Worm (Caenorhabditis elegans) whole organism, L1 larva: ENCODE results near the gene adt-2.

Experiments used
- C16A3.4 ChIP-seq: fragments of 150-350 bp; optimal IDR thresholded peaks from 2 replicates; lab custom pipeline; 2014; ENCODE audit warnings: missing biosample characterization, missing genetic modification characterization
- F16B12.6 ChIP-seq: fragments of 150-350 bp; optimal IDR thresholded peaks from 2 replicates; lab custom pipeline; 2014; ENCODE audit warnings: missing biosample characterization, missing genetic modification characterization
- alr-1 ChIP-seq: fragments of 200-800 bp; sonication (Bioruptor generic); optimal IDR thresholded peaks from 2 replicates; lab custom pipeline; 2018; ENCODE audit warnings: borderline replicate concordance, mild to moderate bottlenecking, missing genetic modification characterization, missing compliant biosample characterization
- blmp-1 ChIP-seq: fragments of 150-350 bp; optimal IDR thresholded peaks from 2 replicates; lab custom pipeline; 2014; ENCODE audit warnings: missing biosample characterization, missing genetic modification characterization
- ceh-82 ChIP-seq, 3 experiments: fragments of 150-350 bp in 1 of 3; sonication (generic microtip) in 2 of 3; optimal IDR thresholded peaks; 2 replicates each; lab custom pipeline; 2014 to 2017; ENCODE audit warnings: missing biosample characterization in 3 of 3, missing genetic modification characterization in 3 of 3
- ceh-88 ChIP-seq: fragments of 200-800 bp; sonication (Bioruptor generic); IDR thresholded peaks from 2 replicates; pipeline ENCODE4 v1.3.6; 2022; ENCODE audit warnings: missing genetic modification characterization, missing compliant biosample characterization
- ceh-90 ChIP-seq: sonication (generic microtip); optimal IDR thresholded peaks from 2 replicates; lab custom pipeline; 2016; ENCODE audit warnings: missing genetic modification characterization, missing compliant biosample characterization
- dpl-1 ChIP-seq, 3 experiments: fragments of 150-350 bp in 2 of 3; sonication (generic microtip) in 1 of 3; optimal IDR thresholded peaks; 2 replicates each; lab custom pipeline; 2014 to 2017; ENCODE audit warnings: missing biosample characterization in 3 of 3, missing genetic modification characterization in 3 of 3, missing genetic modification reagents in 3 of 3
- efl-1 ChIP-seq, 4 experiments: fragments of 150-350 bp; optimal IDR thresholded peaks in 3 of 4; peaks in 1 of 4; 1 replicate in 1 of 4; 2 replicates in 3 of 4; lab custom pipeline; 2014; ENCODE audit warnings: missing biosample characterization in 2 of 4, missing genetic modification characterization in 2 of 4, missing genetic modification reagents in 2 of 4
- efl-3 ChIP-seq: fragments of 200-800 bp; sonication (Bioruptor generic); optimal IDR thresholded peaks from 2 replicates; lab custom pipeline; 2018; ENCODE audit warnings: mild to moderate bottlenecking, missing genetic modification characterization, missing compliant biosample characterization
- egl-13 ChIP-seq: sonication (generic microtip); optimal IDR thresholded peaks from 2 replicates; lab custom pipeline; 2016; ENCODE audit warnings: missing genotype, missing genetic modification reagents, missing genetic modification characterization, missing compliant biosample characterization
- egl-27 ChIP-seq, 2 experiments: fragments of 150-350 bp in 1 of 2; sonication (generic microtip); optimal IDR thresholded peaks; 3 replicates each; lab custom pipeline; 2017 to 2018; ENCODE audit warnings: missing biosample characterization in 2 of 2, missing genetic modification characterization in 2 of 2, missing genetic modification reagents in 2 of 2
- elt-3 ChIP-seq, 6 experiments: fragments of 150-350 bp in 1 of 6; sonication (generic microtip); optimal IDR thresholded peaks; 2 replicates each; lab custom pipeline; 2017 to 2018; ENCODE audit warnings: missing biosample characterization in 6 of 6, missing genetic modification characterization in 6 of 6, inconsistent platforms in 1 of 6
- fkh-4 ChIP-seq: sonication (generic microtip); optimal IDR thresholded peaks from 2 replicates; lab custom pipeline; 2016; ENCODE audit warnings: missing compliant biosample characterization, missing genetic modification characterization, borderline replicate concordance
- fos-1 ChIP-seq: fragments of 150-350 bp; optimal IDR thresholded peaks from 2 replicates; lab custom pipeline; 2014; ENCODE audit warnings: missing biosample characterization, missing genetic modification characterization
- grh-1 ChIP-seq: fragments of 200-800 bp; sonication (Bioruptor generic); IDR thresholded peaks from 2 replicates; pipeline ENCODE4 v1.3.6; 2022; ENCODE audit warnings: missing genetic modification reagents, missing genetic modification characterization, missing compliant biosample characterization
- hlh-17 ChIP-seq: fragments of 200-800 bp; sonication (Bioruptor generic); optimal IDR thresholded peaks from 2 replicates; lab custom pipeline; 2018; ENCODE audit warnings: missing genetic modification characterization, mild to moderate bottlenecking, missing compliant biosample characterization, moderate library complexity, borderline replicate concordance
- hlh-4 ChIP-seq: sonication (generic microtip); optimal IDR thresholded peaks from 2 replicates; lab custom pipeline; 2016; ENCODE audit warnings: mild to moderate bottlenecking, missing genetic modification characterization, missing compliant biosample characterization
- hpl-2 ChIP-seq: fragments of 150-350 bp; optimal IDR thresholded peaks from 2 replicates; lab custom pipeline; 2014; ENCODE audit warnings: missing biosample characterization, missing genetic modification reagents, missing genetic modification characterization
- isw-1 ChIP-seq: fragments of 200-800 bp; sonication (Bioruptor generic); IDR thresholded peaks from 2 replicates; pipeline ENCODE4 v1.3.6; 2022; ENCODE audit warnings: missing genetic modification characterization, missing compliant biosample characterization
- jun-1 ChIP-seq: fragments of 150-350 bp; optimal IDR thresholded peaks from 2 replicates; lab custom pipeline; 2014; ENCODE audit warnings: missing biosample characterization, missing genetic modification reagents, missing genetic modification characterization
- lin-13 ChIP-seq: fragments of 150-350 bp; optimal IDR thresholded peaks from 2 replicates; lab custom pipeline; 2014; ENCODE audit warnings: missing biosample characterization, missing genetic modification reagents, missing genetic modification characterization
- lin-14 ChIP-seq: fragments of 200-800 bp; sonication (Bioruptor generic); optimal IDR thresholded peaks from 2 replicates; lab custom pipeline; 2018; ENCODE audit warnings: mild to moderate bottlenecking, missing genetic modification characterization, moderate library complexity, missing compliant biosample characterization
- lin-15B ChIP-seq: fragments of 150-350 bp; sonication (generic microtip); optimal IDR thresholded peaks from 3 replicates; lab custom pipeline; 2014; ENCODE audit warnings: missing biosample characterization, missing genetic modification characterization
- lin-35 ChIP-seq, 2 experiments: fragments of 150-350 bp; optimal IDR thresholded peaks; 2 replicates each; lab custom pipeline; 2014; ENCODE audit warnings: missing biosample characterization in 2 of 2, missing genetic modification characterization in 2 of 2, missing genetic modification reagents in 2 of 2
- mef-2 ChIP-seq: fragments of 150-350 bp; optimal IDR thresholded peaks from 2 replicates; lab custom pipeline; 2014; ENCODE audit warnings: missing biosample characterization, missing genetic modification characterization
- mep-1 ChIP-seq: fragments of 150-350 bp; optimal IDR thresholded peaks from 2 replicates; lab custom pipeline; 2014; ENCODE audit warnings: missing biosample characterization, missing genetic modification characterization
- nhr-12 ChIP-seq: sonication (generic microtip); optimal IDR thresholded peaks from 2 replicates; lab custom pipeline; 2017; ENCODE audit warnings: missing biosample characterization, missing genetic modification characterization
- nhr-19 ChIP-seq: fragments of 200-800 bp; sonication (Bioruptor generic); conservative IDR thresholded peaks from 2 replicates; pipeline ENCODE4 v1.3.6; 2022; ENCODE audit warnings: missing genetic modification characterization, missing compliant biosample characterization
- nhr-20 ChIP-seq: sonication (generic microtip); optimal IDR thresholded peaks from 2 replicates; lab custom pipeline; 2016; ENCODE audit warnings: mild to moderate bottlenecking, missing genetic modification characterization, missing compliant biosample characterization
- nhr-237 ChIP-seq: fragments of 150-350 bp; optimal IDR thresholded peaks from 2 replicates; lab custom pipeline; 2014; ENCODE audit warnings: missing biosample characterization, missing genetic modification characterization
- nhr-47 ChIP-seq: sonication (generic microtip); optimal IDR thresholded peaks from 2 replicates; lab custom pipeline; 2016; ENCODE audit warnings: mild to moderate bottlenecking, missing genetic modification characterization, moderate library complexity, missing compliant biosample characterization
- nhr-76 ChIP-seq: sonication (generic microtip); optimal IDR thresholded peaks from 2 replicates; lab custom pipeline; 2017; ENCODE audit warnings: missing biosample characterization, missing genetic modification characterization
- nhr-77 ChIP-seq: fragments of 150-350 bp; optimal IDR thresholded peaks from 2 replicates; lab custom pipeline; 2014; ENCODE audit warnings: missing biosample characterization, missing genetic modification characterization
- nhr-85 ChIP-seq: sonication (generic microtip); peaks from one replicate; lab custom pipeline; 2016; ENCODE audit warnings: missing genetic modification characterization, inconsistent platforms, missing compliant biosample characterization
- pqm-1 ChIP-seq: sonication (generic microtip); optimal IDR thresholded peaks from 3 replicates; lab custom pipeline; 2017; ENCODE audit warnings: missing biosample characterization, missing genetic modification characterization
- rnt-1 ChIP-seq: sonication (generic microtip); optimal IDR thresholded peaks from 2 replicates; lab custom pipeline; 2016; ENCODE audit warnings: mild to moderate bottlenecking, missing genetic modification characterization, moderate library complexity, missing compliant biosample characterization
- skn-1 ChIP-seq: fragments of 150-350 bp; optimal IDR thresholded peaks from 2 replicates; lab custom pipeline; 2014; ENCODE audit warnings: missing biosample characterization, missing genetic modification characterization
- snpc-4 ChIP-seq: fragments of 150-350 bp; optimal IDR thresholded peaks from 2 replicates; lab custom pipeline; 2014; ENCODE audit warnings: missing biosample characterization, missing genetic modification characterization
- snu-23 ChIP-seq: sonication (generic microtip); optimal IDR thresholded peaks from 2 replicates; lab custom pipeline; 2016; ENCODE audit warnings: missing genetic modification characterization, missing compliant biosample characterization
- sox-4 ChIP-seq: sonication (generic microtip); optimal IDR thresholded peaks from 2 replicates; lab custom pipeline; 2016; ENCODE audit warnings: missing genetic modification characterization, missing compliant biosample characterization
- sup-37 ChIP-seq: fragments of 200-800 bp; sonication (Bioruptor generic); optimal IDR thresholded peaks from 2 replicates; lab custom pipeline; 2018; ENCODE audit warnings: mild to moderate bottlenecking, missing genetic modification characterization, missing compliant biosample characterization
- swsn-7 ChIP-seq: sonication (generic microtip); optimal IDR thresholded peaks from 2 replicates; lab custom pipeline; 2016; ENCODE audit warnings: missing genetic modification characterization, missing compliant biosample characterization
- tbx-2 ChIP-seq: sonication (generic microtip); optimal IDR thresholded peaks from 2 replicates; lab custom pipeline; 2016; ENCODE audit warnings: missing genetic modification characterization, missing compliant biosample characterization
- unc-130 ChIP-seq: fragments of 150-350 bp; optimal IDR thresholded peaks from 2 replicates; lab custom pipeline; 2017; ENCODE audit warnings: missing biosample characterization, missing genetic modification characterization, inconsistent platforms
- unc-62 ChIP-seq: fragments of 150-350 bp; optimal IDR thresholded peaks from 2 replicates; lab custom pipeline; 2014; ENCODE audit warnings: missing biosample characterization, missing genetic modification reagents, missing genetic modification characterization
- unc-86 ChIP-seq: sonication (generic microtip); optimal IDR thresholded peaks from 2 replicates; lab custom pipeline; 2016; ENCODE audit warnings: missing genetic modification characterization, missing compliant biosample characterization
- unc-98 ChIP-seq: fragments of 200-800 bp; sonication (Bioruptor generic); IDR thresholded peaks from 2 replicates; pipeline ENCODE4 v1.3.6; 2022; ENCODE audit warnings: missing genetic modification characterization, missing compliant biosample characterization
- xbp-1 ChIP-seq: sonication (generic microtip); optimal IDR thresholded peaks from 2 replicates; lab custom pipeline; 2016; ENCODE audit warnings: missing genetic modification characterization, missing compliant biosample characterization
- zip-4 ChIP-seq: fragments of 200-800 bp; sonication (Bioruptor generic); optimal IDR thresholded peaks from 2 replicates; lab custom pipeline; 2018; ENCODE audit warnings: mild to moderate bottlenecking, missing genetic modification characterization, moderate library complexity, missing compliant biosample characterization

adt-2 gene

ce11 chrX:7568684-7569289 lies 17.2 kb upstream of the adt-2 start (continued):
- TF ChIP-seq nhr-85 (tag; lab: Kevin White, UChicago) (peak; percentile 68), grh-1 (GFP tag; lab: Robert Waterston, UW) (peak; percentile 66), lin-35 (GFP tag; optimal IDR thresholded peaks at IDR 0.05; lab: Kevin White, UChicago) (no peak), unc-130 (tag; lab: Kevin White, UChicago) (no peak), fkh-4 (tag; lab: Kevin White, UChicago) (no peak), F16B12.6 (tag; lab: Kevin White, UChicago) (no peak), unc-98 (GFP tag; lab: Robert Waterston, UW) (no peak), sup-37 (GFP tag; lab: Kevin White, UChicago) (no peak), hlh-17 (no peak), mep-1 (tag; lab: Kevin White, UChicago) (no peak), nhr-77 (tag; lab: Kevin White, UChicago) (no peak), hlh-4 (no peak), egl-27 (tag; optimal IDR thresholded peaks at IDR 0.05; lab: Kevin White, UChicago) (no peak), nhr-20 (tag; lab: Kevin White, UChicago) (peak; percentile 64), ceh-90 (tag; lab: Kevin White, UChicago) (no peak), elt-3 (tag; optimal IDR thresholded peaks at IDR 0.05; lab: Kevin White, UChicago) (peak in 3 of 6 experiments; percentile 46 to 57 (median 55)), alr-1 (tag; lab: Kevin White, UChicago) (no peak), rnt-1 (no peak), C16A3.4 (tag; lab: Kevin White, UChicago) (no peak), isw-1 (GFP tag; lab: Robert Waterston, UW) (no peak), sox-4 (no peak), pqm-1 (tag; lab: Kevin White, UChicago) (no peak), ceh-88 (no peak), efl-3 (GFP tag; lab: Kevin White, UChicago) (no peak), dpl-1 (GFP tag; optimal IDR thresholded peaks at IDR 0.05; lab: Kevin White, UChicago) (no peak), zip-4 (GFP tag; lab: Kevin White, UChicago) (no peak), efl-1 (optimal IDR thresholded peaks at IDR 0.05; lab: Kevin White, UChicago) (no peak), efl-1 (GFP tag; optimal IDR thresholded peaks at IDR 0.05 in 1 of 2; lab: Kevin White, UChicago) (peak in 1 of 2 experiments; percentile 50), lin-13 (GFP tag; lab: Kevin White, UChicago) (no peak), nhr-76 (tag; lab: Kevin White, UChicago) (no peak), snpc-4 (tag; lab: Kevin White, UChicago) (no peak), unc-62 (no peak), snu-23 (peak; percentile 36), ceh-82 (tag; optimal IDR thresholded peaks at IDR 0.05; lab: Kevin White, UChicago) (no peak), skn-1 (tag; lab: Kevin White, UChicago) (no peak), lin-15B (no peak)

ce11 chrX:7569685-7570518 lies 16.1 kb upstream of the adt-2 start, which contains the start of gene apy-1:
apy-1 (minus strand) TSS chrX:7569722.
- TF ChIP-seq nhr-237 (tag; lab: Kevin White, UChicago) (no peak), nhr-19 (GFP tag; lab: Robert Waterston, UW) (peak; percentile 13; the same call in 1 of the 2 replicates), mep-1 (tag; lab: Kevin White, UChicago) (peak; percentile 46), xbp-1 (tag; lab: Kevin White, UChicago) (peak; percentile 63), nhr-20 (tag; lab: Kevin White, UChicago) (peak; percentile 31), fkh-4 (tag; lab: Kevin White, UChicago) (peak; percentile 24), lin-13 (GFP tag; lab: Kevin White, UChicago) (no peak), tbx-2 (tag; lab: Kevin White, UChicago) (peak; percentile 62), nhr-12 (tag; lab: Kevin White, UChicago) (no peak), hpl-2 (GFP tag; lab: Kevin White, UChicago) (no peak), swsn-7 (tag; lab: Kevin White, UChicago) (peak; percentile 51), hlh-4 (peak; percentile 29), egl-13 (peak; percentile 66), blmp-1 (tag; lab: Kevin White, UChicago) (peak; percentile 27), unc-86 (tag; lab: Kevin White, UChicago) (peak; percentile 37), nhr-47 (tag; lab: Kevin White, UChicago) (peak; percentile 69), fos-1 (tag; lab: Kevin White, UChicago) (no peak), jun-1 (tag; lab: Kevin White, UChicago) (no peak), lin-35 (GFP tag; optimal IDR thresholded peaks at IDR 0.05; lab: Kevin White, UChicago) (peak in 1 of 2 experiments; percentile 48), mef-2 (no peak), lin-14 (peak; percentile 82)
